Fruit fly (Drosophila melanogaster) whole organism, embryonic: Measurements from ENCODE around the gene MTF-1.

Experiments
- Adf1 ChIP-seq: fragments of 200-800 bp; sonication (Bioruptor generic); IDR thresholded peaks from 2 replicates; pipeline ENCODE4 v1.3.6; 2022; ENCODE audit warnings: missing biosample characterization, missing genetic modification characterization
- Blimp-1 ChIP-seq: fragments of 200-800 bp; sonication (Bioruptor generic); optimal IDR thresholded peaks from 3 replicates; lab custom pipeline; 2018; ENCODE audit warnings: missing biosample characterization, missing genetic modification characterization, mild to moderate bottlenecking, moderate library complexity, missing genetic modification reagents
- BtbVII ChIP-seq: fragments of 200-800 bp; sonication (Bioruptor generic); optimal IDR thresholded peaks from 3 replicates; lab custom pipeline; 2017; ENCODE audit warnings: missing biosample characterization, mild to moderate bottlenecking, missing genetic modification characterization
- CG11093 ChIP-seq: fragments of 200-800 bp; sonication (Bioruptor generic); IDR thresholded peaks from 3 replicates; pipeline ENCODE4 v1.3.6; 2022; ENCODE audit warnings: missing biosample characterization, missing genetic modification characterization
- CG1233 ChIP-seq: fragments of 200-800 bp; sonication (Bioruptor generic); optimal IDR thresholded peaks from 4 replicates; lab custom pipeline; 2018; ENCODE audit warnings: missing biosample characterization, mild to moderate bottlenecking, missing genetic modification characterization
- CG13424 ChIP-seq: fragments of 200-800 bp; sonication (Bioruptor generic); optimal IDR thresholded peaks from 2 replicates; lab custom pipeline; 2019; ENCODE audit warnings: missing biosample characterization, mild to moderate bottlenecking, missing genetic modification characterization, moderate library complexity
- CG14667 ChIP-seq: fragments of 200-800 bp; sonication (Bioruptor generic); IDR thresholded peaks from 2 replicates; pipeline ENCODE4 v1.3.6; 2022; ENCODE audit warnings: missing biosample characterization, missing genetic modification characterization
- CG14710 ChIP-seq: fragments of 200-800 bp; sonication (Bioruptor generic); optimal IDR thresholded peaks from 3 replicates; lab custom pipeline; 2019; ENCODE audit warnings: missing biosample characterization, mild to moderate bottlenecking, missing genetic modification characterization, moderate library complexity
- CG17361 ChIP-seq: fragments of 200-800 bp; sonication (Bioruptor generic); IDR thresholded peaks from 3 replicates; pipeline ENCODE4 v1.3.6; 2022; ENCODE audit warnings: missing biosample characterization, missing genetic modification characterization
- CG18764 ChIP-seq: fragments of 200-800 bp; sonication (Bioruptor generic); optimal IDR thresholded peaks from 3 replicates; lab custom pipeline; 2016; ENCODE audit warnings: missing biosample characterization, missing genetic modification characterization
- CG2120 ChIP-seq: fragments of 200-800 bp; sonication (Bioruptor generic); optimal IDR thresholded peaks from 3 replicates; lab custom pipeline; 2016; ENCODE audit warnings: missing biosample characterization, missing genetic modification characterization
- CG2129 ChIP-seq: fragments of 200-800 bp; sonication (Bioruptor generic); IDR thresholded peaks from 2 replicates; pipeline ENCODE4 v1.3.6; 2022; ENCODE audit warnings: missing biosample characterization, missing genetic modification characterization; ENCODE audit not compliant: partially characterized antibody
- CG33213 ChIP-seq: fragments of 200-800 bp; sonication (Bioruptor generic); optimal IDR thresholded peaks from 3 replicates; lab custom pipeline; 2016; ENCODE audit warnings: missing biosample characterization, missing genetic modification characterization
- CG3407 ChIP-seq: fragments of 200-800 bp; sonication (Bioruptor generic); optimal IDR thresholded peaks from 2 replicates; lab custom pipeline; 2018; ENCODE audit warnings: missing biosample characterization, mild to moderate bottlenecking, missing genetic modification characterization
- CG4854 ChIP-seq: fragments of 200-800 bp; sonication (Bioruptor generic); optimal IDR thresholded peaks from 2 replicates; lab custom pipeline; 2016; ENCODE audit warnings: missing biosample characterization, missing genetic modification characterization, inconsistent platforms
- CG8089 ChIP-seq: fragments of 200-800 bp; sonication (Bioruptor generic); optimal IDR thresholded peaks from 3 replicates; lab custom pipeline; 2016; ENCODE audit warnings: missing biosample characterization, missing genetic modification characterization
- CG8765 ChIP-seq: fragments of 200-800 bp; sonication (Bioruptor generic); IDR thresholded peaks from 2 replicates; pipeline ENCODE4 v1.3.6; 2022; ENCODE audit warnings: missing biosample characterization, missing genetic modification characterization
- CG9797 ChIP-seq: fragments of 200-800 bp; sonication (Bioruptor generic); optimal IDR thresholded peaks from 3 replicates; lab custom pipeline; 2018; ENCODE audit warnings: missing biosample characterization, mild to moderate bottlenecking, missing genetic modification characterization
- CG9932 ChIP-seq: fragments of 200-800 bp; sonication (Bioruptor generic); IDR thresholded peaks from 2 replicates; pipeline ENCODE4 v1.3.6; 2022; ENCODE audit warnings: missing biosample characterization, missing genetic modification characterization
- E2f2 ChIP-seq: fragments of 200-800 bp; sonication (Bioruptor generic); IDR thresholded peaks from 2 replicates; pipeline ENCODE4 v1.3.6; 2022; ENCODE audit warnings: missing biosample characterization, missing genetic modification characterization
- Fer2 ChIP-seq: fragments of 200-800 bp; sonication (Bioruptor generic); optimal IDR thresholded peaks from 2 replicates; lab custom pipeline; 2018; ENCODE audit warnings: missing biosample characterization, mild to moderate bottlenecking, missing genetic modification characterization, moderate library complexity
- Kr ChIP-seq: fragments of 200-800 bp; sonication (Bioruptor generic); optimal IDR thresholded peaks from 2 replicates; lab custom pipeline; 2017; ENCODE audit warnings: missing biosample characterization, mild to moderate bottlenecking, missing genetic modification characterization
- Lhr ChIP-seq: fragments of 200-800 bp; sonication (Bioruptor generic); optimal IDR thresholded peaks from 3 replicates; lab custom pipeline; 2017; ENCODE audit warnings: mild to moderate bottlenecking, missing biosample characterization, missing genetic modification reagents, missing genetic modification characterization
- NC2β ChIP-seq: fragments of 200-800 bp; sonication (Bioruptor generic); optimal IDR thresholded peaks from 2 replicates; lab custom pipeline; 2016; ENCODE audit warnings: missing biosample characterization, missing genetic modification characterization
- Optix ChIP-seq: fragments of 200-800 bp; sonication (Bioruptor generic); IDR thresholded peaks from 3 replicates; pipeline ENCODE4 v1.3.6; 2022; ENCODE audit warnings: missing biosample characterization, missing genetic modification characterization
- Ravus ChIP-seq: fragments of 200-800 bp; sonication (Bioruptor generic); IDR thresholded peaks from 2 replicates; pipeline ENCODE4 v1.3.6; 2022; ENCODE audit warnings: missing biosample characterization, missing genetic modification characterization
- Side ChIP-seq: fragments of 200-800 bp; sonication (Bioruptor generic); optimal IDR thresholded peaks from 2 replicates; lab custom pipeline; 2016; ENCODE audit warnings: missing biosample characterization, missing genetic modification characterization
- Ssrp ChIP-seq: fragments of 200-800 bp; sonication (Bioruptor generic); optimal IDR thresholded peaks from 2 replicates; lab custom pipeline; 2018; ENCODE audit warnings: missing biosample characterization, mild to moderate bottlenecking, missing genetic modification characterization, moderate library complexity
- Stat92E ChIP-seq, 3 experiments: fragments of >200 bp in 2 of 3; fragments of 200-800 bp in 1 of 3; sonication (Bioruptor generic) in 1 of 3; optimal IDR thresholded peaks; 2 replicates each; lab custom pipeline; 2017 to 2019; ENCODE audit warnings: missing biosample characterization in 3 of 3, missing genetic modification characterization in 3 of 3, mild to moderate bottlenecking in 1 of 3, moderate library complexity in 1 of 3
- ac ChIP-seq: fragments of 200-800 bp; sonication (Bioruptor generic); optimal IDR thresholded peaks from 3 replicates; lab custom pipeline; 2017; ENCODE audit warnings: missing biosample characterization, mild to moderate bottlenecking, missing genetic modification characterization
- az2 ChIP-seq: fragments of 200-800 bp; sonication (Bioruptor generic); optimal IDR thresholded peaks from 3 replicates; lab custom pipeline; 2016; ENCODE audit warnings: missing biosample characterization, missing genetic modification characterization
- bab2 ChIP-seq: fragments of 200-800 bp; sonication (Bioruptor generic); optimal IDR thresholded peaks from 2 replicates; lab custom pipeline; 2016; ENCODE audit warnings: missing biosample characterization, missing genetic modification characterization
- bbx ChIP-seq: fragments of 200-800 bp; sonication (Bioruptor generic); IDR thresholded peaks from 2 replicates; pipeline ENCODE4 v1.3.6; 2022; ENCODE audit warnings: missing biosample characterization, missing genetic modification characterization; ENCODE audit not compliant: partially characterized antibody
- bowl ChIP-seq: fragments of 200-800 bp; sonication (Bioruptor generic); IDR thresholded peaks from 2 replicates; pipeline ENCODE4 v1.3.6; 2022; ENCODE audit warnings: missing biosample characterization, missing genetic modification characterization
- cas ChIP-seq: fragments of 200-800 bp; sonication (Bioruptor generic); IDR thresholded peaks from 2 replicates; pipeline ENCODE4 v1.3.6; 2022; ENCODE audit warnings: missing biosample characterization, missing genetic modification characterization
- disco-r ChIP-seq: fragments of 200-800 bp; sonication (Bioruptor generic); optimal IDR thresholded peaks from 2 replicates; lab custom pipeline; 2016; ENCODE audit warnings: missing biosample characterization, missing genetic modification characterization
- fd64A ChIP-seq: fragments of 200-800 bp; sonication (Bioruptor generic); optimal IDR thresholded peaks from 3 replicates; lab custom pipeline; 2018; ENCODE audit warnings: missing biosample characterization, mild to moderate bottlenecking, missing genetic modification characterization
- fd96Cb ChIP-seq: fragments of 200-800 bp; sonication (Bioruptor generic); optimal IDR thresholded peaks from 2 replicates; lab custom pipeline; 2018; ENCODE audit warnings: missing biosample characterization, mild to moderate bottlenecking, missing genetic modification characterization, moderate library complexity
- gem ChIP-seq: fragments of 200-800 bp; sonication (Bioruptor generic); optimal IDR thresholded peaks from 2 replicates; lab custom pipeline; 2019; ENCODE audit warnings: missing biosample characterization, mild to moderate bottlenecking, missing genetic modification characterization, moderate library complexity
- grn ChIP-seq: fragments of 200-800 bp; sonication (Bioruptor generic); optimal IDR thresholded peaks from 3 replicates; lab custom pipeline; 2017; ENCODE audit warnings: missing biosample characterization, missing genetic modification characterization
- lmd ChIP-seq: fragments of 200-800 bp; sonication (Bioruptor generic); IDR thresholded peaks from 2 replicates; pipeline ENCODE4 v1.3.6; 2022; ENCODE audit warnings: missing biosample characterization, missing genetic modification characterization
- org-1 ChIP-seq: fragments of 200-800 bp; sonication (Bioruptor generic); optimal IDR thresholded peaks from 2 replicates; lab custom pipeline; 2017; ENCODE audit warnings: missing biosample characterization, missing genetic modification characterization
- p53 ChIP-seq: fragments of 200-800 bp; sonication (Bioruptor generic); optimal IDR thresholded peaks from 2 replicates; lab custom pipeline; 2016; ENCODE audit warnings: missing biosample characterization, missing genetic modification characterization
- pum ChIP-seq: fragments of 200-800 bp; sonication (Bioruptor generic); optimal IDR thresholded peaks from 2 replicates; lab custom pipeline; 2016; ENCODE audit warnings: missing biosample characterization, missing genetic modification characterization
- sd ChIP-seq: fragments of 200-800 bp; sonication (Bioruptor generic); optimal IDR thresholded peaks from 3 replicates; lab custom pipeline; 2018; ENCODE audit warnings: missing biosample characterization, mild to moderate bottlenecking, missing genetic modification characterization, moderate library complexity
- ssp ChIP-seq: fragments of 200-800 bp; sonication (Bioruptor generic); IDR thresholded peaks from 2 replicates; pipeline ENCODE4 v1.3.6; 2022; ENCODE audit warnings: missing biosample characterization, missing genetic modification characterization
- tap ChIP-seq: fragments of 200-800 bp; optimal IDR thresholded peaks from 3 replicates; lab custom pipeline; 2019; ENCODE audit warnings: missing biosample characterization, mild to moderate bottlenecking, missing genetic modification characterization, moderate library complexity
- tin ChIP-seq: fragments of 200-800 bp; sonication (Bioruptor generic); optimal IDR thresholded peaks from 3 replicates; lab custom pipeline; 2016; ENCODE audit warnings: missing biosample characterization, missing genetic modification characterization
- tx ChIP-seq: fragments of 200-800 bp; sonication (Bioruptor generic); optimal IDR thresholded peaks from 2 replicates; lab custom pipeline; 2016; ENCODE audit warnings: missing biosample characterization, missing genetic modification characterization
- zfh1 ChIP-seq: fragments of 200-800 bp; sonication (Bioruptor generic); IDR thresholded peaks from 3 replicates; pipeline ENCODE4 v1.3.6; 2022; ENCODE audit warnings: missing biosample characterization, missing genetic modification characterization

Gene MTF-1

dm6 chr3L:9383345-9384075 is 46.6 kb upstream of the MTF-1 start, which contains the start of gene Hsp27 (continued):
- peak; percentile 98 for TF ChIP-seq CG3407
- peak; percentile 99 for TF ChIP-seq Optix (GFP tag; lab: Robert Waterston, UW)
- peak; percentile 90 for TF ChIP-seq sd (tag; lab: Kevin White, UChicago)
- peak; percentile 98 for TF ChIP-seq Blimp-1 (GFP tag; lab: Kevin White, UChicago)
- TF ChIP-seq tx (GFP tag; lab: Kevin White, UChicago), result peak; percentile 70
- peak; percentile 33 for TF ChIP-seq Kr (GFP tag; lab: Kevin White, UChicago)
- peak; percentile 97 for TF ChIP-seq CG14710
- peak; percentile 97 for TF ChIP-seq CG1233 (GFP tag; lab: Kevin White, UChicago)
- TF ChIP-seq ssp (GFP tag; lab: Robert Waterston, UW), result peak; percentile 94
- peak; percentile 95 for TF ChIP-seq cas (GFP tag; lab: Robert Waterston, UW)
- peak; percentile 99 for TF ChIP-seq CG17361 (GFP tag; lab: Robert Waterston, UW)
- peak; percentile 99 for TF ChIP-seq gem (tag; lab: Kevin White, UChicago)
- TF ChIP-seq CG4854 (GFP tag; lab: Kevin White, UChicago), result peak; percentile 96
- TF ChIP-seq disco-r (GFP tag; lab: Kevin White, UChicago), result peak; percentile 87
- TF ChIP-seq CG11093 (GFP tag; lab: Robert Waterston, UW), result peak; percentile 98
- no peak for TF ChIP-seq CG2129 (GFP tag; lab: Robert Waterston, UW)
- peak; percentile 98 for TF ChIP-seq Ssrp (tag; lab: Kevin White, UChicago)
- TF ChIP-seq NC2β (GFP tag; lab: Kevin White, UChicago), result peak; percentile 85
- TF ChIP-seq bbx (GFP tag; lab: Robert Waterston, UW), result peak; percentile 22; the same call in 1 of the 2 replicates
- peak; percentile 93 for TF ChIP-seq Lhr (GFP tag; lab: Kevin White, UChicago)
- peak; percentile 97 for TF ChIP-seq CG18764 (GFP tag; lab: Kevin White, UChicago)
- TF ChIP-seq E2f2 (GFP tag; lab: Robert Waterston, UW), result peak; percentile 84
- peak; percentile 97 for TF ChIP-seq org-1 (GFP tag; lab: Kevin White, UChicago)
- TF ChIP-seq CG2120 (GFP tag; lab: Kevin White, UChicago), result peak; percentile 97
- peak; percentile 83 for TF ChIP-seq CG8089 (GFP tag; lab: Kevin White, UChicago)
- peak; percentile 93 for TF ChIP-seq bab2 (GFP tag; lab: Kevin White, UChicago)
- TF ChIP-seq az2 (GFP tag; lab: Kevin White, UChicago), result peak; percentile 99
- peak; percentile 99 for TF ChIP-seq zfh1 (GFP tag; lab: Robert Waterston, UW)
- peak; percentile 96 for TF ChIP-seq CG33213 (GFP tag; lab: Kevin White, UChicago)
- TF ChIP-seq lmd (GFP tag; lab: Robert Waterston, UW), result peak; percentile 99
- TF ChIP-seq Fer2 (tag; lab: Kevin White, UChicago), result peak; percentile 88
- TF ChIP-seq Ravus (GFP tag; lab: Robert Waterston, UW), result peak; percentile 95
- peak; percentile 95 for TF ChIP-seq Side (GFP tag; lab: Kevin White, UChicago)
- TF ChIP-seq pum, result peak; percentile 94
- TF ChIP-seq fd96Cb (tag; lab: Kevin White, UChicago), result peak; percentile 99
- TF ChIP-seq BtbVII (GFP tag; lab: Kevin White, UChicago), result peak; percentile 96
- TF ChIP-seq CG13424 (tag; lab: Kevin White, UChicago), result peak; percentile 95
- peak; percentile 82 for TF ChIP-seq ac (GFP tag; lab: Kevin White, UChicago)
- TF ChIP-seq bowl (GFP tag; lab: Robert Waterston, UW), result peak; percentile 92
- peak; percentile 86 for TF ChIP-seq grn (GFP tag; lab: Kevin White, UChicago)
- peak; percentile 87 for TF ChIP-seq Adf1 (GFP tag; lab: Robert Waterston, UW)
- TF ChIP-seq CG8765 (GFP tag; lab: Robert Waterston, UW), result peak; percentile 97
- TF ChIP-seq tap (tag; lab: Kevin White, UChicago), result peak; percentile 96
- TF ChIP-seq CG9932 (GFP tag; lab: Robert Waterston, UW), result peak; percentile 96
- TF ChIP-seq CG9797 (GFP tag; lab: Kevin White, UChicago), result peak; percentile 50
- TF ChIP-seq p53 (GFP tag; lab: Kevin White, UChicago), result peak; percentile 76
- peak; percentile 98 for TF ChIP-seq CG14667
- TF ChIP-seq Stat92E (GFP tag; optimal IDR thresholded peaks at IDR 0.05; lab: Kevin White, UChicago), result peak in 1 of 3 experiments; percentile 94
- TF ChIP-seq tin (GFP tag; lab: Kevin White, UChicago), result peak; percentile 98
- peak; percentile 96 for TF ChIP-seq fd64A (GFP tag; lab: Kevin White, UChicago)
